Worm (Caenorhabditis elegans) whole organism, L3 larva: ENCODE data around the gene C03G6.17.

ENCODE experiments used
- R02D3.7 ChIP-seq: fragments of 150-350 bp; optimal IDR thresholded peaks from 2 replicates; lab custom pipeline; 2014; ENCODE audit warnings: missing biosample characterization, missing genetic modification characterization
- ZK546.5 ChIP-seq: sonication (generic microtip); optimal IDR thresholded peaks from 2 replicates; lab custom pipeline; 2017; ENCODE audit warnings: missing biosample characterization, missing genetic modification characterization
- ama-1 ChIP-seq: fragments of 150-350 bp; optimal IDR thresholded peaks from 2 replicates; lab custom pipeline; 2018
- ceh-28 ChIP-seq: fragments of 150-350 bp; optimal IDR thresholded peaks from 2 replicates; lab custom pipeline; 2014; ENCODE audit warnings: missing biosample characterization, missing genetic modification reagents, missing genetic modification characterization
- ceh-82 ChIP-seq: fragments of 150-350 bp; optimal IDR thresholded peaks from 2 replicates; lab custom pipeline; 2014; ENCODE audit warnings: missing biosample characterization, missing genetic modification characterization
- daf-12 ChIP-seq: fragments of 150-350 bp; optimal IDR thresholded peaks from 2 replicates; lab custom pipeline; 2014; ENCODE audit warnings: missing biosample characterization, missing genetic modification reagents, missing genetic modification characterization
- egl-27 ChIP-seq: sonication (generic microtip); optimal IDR thresholded peaks from 4 replicates; lab custom pipeline; 2017; ENCODE audit warnings: missing biosample characterization, missing genetic modification reagents, missing genetic modification characterization
- egl-5 ChIP-seq: fragments of 150-350 bp; optimal IDR thresholded peaks from 2 replicates; lab custom pipeline; 2017; ENCODE audit warnings: missing biosample characterization, missing genetic modification reagents, missing genetic modification characterization, inconsistent platforms
- elt-2 ChIP-seq: sonication (generic microtip); optimal IDR thresholded peaks from 2 replicates; lab custom pipeline; 2016; ENCODE audit warnings: missing genetic modification reagents, mild to moderate bottlenecking, missing genetic modification characterization, missing compliant biosample characterization
- elt-3 ChIP-seq, 3 experiments: fragments of 150-350 bp in 1 of 3; sonication (generic microtip) in 2 of 3; optimal IDR thresholded peaks; 2 replicates in 2 of 3; 4 replicates in 1 of 3; lab custom pipeline; 2014 to 2017; ENCODE audit warnings: missing biosample characterization in 3 of 3, missing genetic modification characterization in 3 of 3
- eor-1 ChIP-seq, 2 experiments: fragments of 150-350 bp; optimal IDR thresholded peaks; 2 replicates each; lab custom pipeline; 2014 to 2018; ENCODE audit warnings: missing biosample characterization in 2 of 2, missing genetic modification characterization in 2 of 2
- fkh-10 ChIP-seq: sonication (generic microtip); optimal IDR thresholded peaks from 2 replicates; lab custom pipeline; 2017; ENCODE audit warnings: missing biosample characterization, missing genetic modification reagents, missing genetic modification characterization
- fkh-2 ChIP-seq: fragments of 150-350 bp; optimal IDR thresholded peaks from 2 replicates; lab custom pipeline; 2014; ENCODE audit warnings: missing biosample characterization, missing genetic modification reagents, missing genetic modification characterization
- fos-1 ChIP-seq: fragments of 150-350 bp; optimal IDR thresholded peaks from 2 replicates; lab custom pipeline; 2014; ENCODE audit warnings: missing biosample characterization, missing genetic modification characterization
- hmg-11 ChIP-seq: sonication (generic microtip); optimal IDR thresholded peaks from 2 replicates; lab custom pipeline; 2016; ENCODE audit warnings: missing genetic modification characterization, missing compliant biosample characterization
- jun-1 ChIP-seq: fragments of 150-350 bp; optimal IDR thresholded peaks from 2 replicates; lab custom pipeline; 2014; ENCODE audit warnings: missing biosample characterization, missing genetic modification reagents, missing genetic modification characterization
- lin-15B ChIP-seq: fragments of 150-350 bp; optimal IDR thresholded peaks from 2 replicates; lab custom pipeline; 2014; ENCODE audit warnings: missing biosample characterization, missing genetic modification characterization
- lin-39 ChIP-seq: fragments of 150-350 bp; optimal IDR thresholded peaks from 2 replicates; lab custom pipeline; 2018; ENCODE audit warnings: missing biosample characterization, missing genetic modification reagents, missing genetic modification characterization
- lsy-12 ChIP-seq: sonication (generic microtip); optimal IDR thresholded peaks from 2 replicates; lab custom pipeline; 2016; ENCODE audit warnings: mild to moderate bottlenecking, missing genetic modification characterization, missing compliant biosample characterization
- mdl-1 ChIP-seq: fragments of 150-350 bp; optimal IDR thresholded peaks from 2 replicates; lab custom pipeline; 2014; ENCODE audit warnings: missing biosample characterization, missing genetic modification characterization
- mml-1 ChIP-seq: fragments of 150-350 bp; sonication (generic microtip); optimal IDR thresholded peaks from 3 replicates; lab custom pipeline; 2014; ENCODE audit warnings: missing biosample characterization, missing genetic modification characterization
- nfya-1 ChIP-seq: sonication (generic microtip); optimal IDR thresholded peaks from 2 replicates; lab custom pipeline; 2017; ENCODE audit warnings: missing genetic modification characterization, mild to moderate bottlenecking, missing compliant biosample characterization, antibody characterized with exemption, moderate library complexity; ENCODE audit not compliant: insufficient read depth
- nhr-11 ChIP-seq: fragments of 150-350 bp; optimal IDR thresholded peaks from 2 replicates; lab custom pipeline; 2014; ENCODE audit warnings: missing biosample characterization, missing genetic modification characterization
- nhr-12 ChIP-seq: fragments of 150-350 bp; optimal IDR thresholded peaks from 2 replicates; lab custom pipeline; 2014; ENCODE audit warnings: missing biosample characterization, missing genetic modification characterization
- nhr-237 ChIP-seq: fragments of 150-350 bp; optimal IDR thresholded peaks from 2 replicates; lab custom pipeline; 2014; ENCODE audit warnings: missing biosample characterization, missing genetic modification characterization
- nhr-28 ChIP-seq: fragments of 150-350 bp; optimal IDR thresholded peaks from 2 replicates; lab custom pipeline; 2014; ENCODE audit warnings: missing biosample characterization, missing genetic modification characterization
- nhr-67 ChIP-seq: fragments of 150-350 bp; optimal IDR thresholded peaks from 2 replicates; lab custom pipeline; 2014; ENCODE audit warnings: missing biosample characterization, missing genetic modification characterization
- nhr-77 ChIP-seq: fragments of 150-350 bp; optimal IDR thresholded peaks from 2 replicates; lab custom pipeline; 2014; ENCODE audit warnings: missing biosample characterization, missing genetic modification characterization
- pqm-1 ChIP-seq: fragments of 150-350 bp; optimal IDR thresholded peaks from 2 replicates; lab custom pipeline; 2017; ENCODE audit warnings: missing biosample characterization, missing genetic modification characterization, inconsistent platforms
- sea-2 ChIP-seq: fragments of 150-350 bp; sonication (generic microtip); optimal IDR thresholded peaks from 4 replicates; lab custom pipeline; 2014; ENCODE audit warnings: missing biosample characterization, missing genetic modification reagents, missing genetic modification characterization
- skn-1 ChIP-seq: fragments of 150-350 bp; optimal IDR thresholded peaks from 2 replicates; lab custom pipeline; 2014; ENCODE audit warnings: missing biosample characterization, missing genetic modification characterization
- snpc-4 ChIP-seq: fragments of 150-350 bp; optimal IDR thresholded peaks from 2 replicates; lab custom pipeline; 2014; ENCODE audit warnings: missing biosample characterization, missing genetic modification characterization
- tbx-2 ChIP-seq: sonication (generic microtip); optimal IDR thresholded peaks from 2 replicates; lab custom pipeline; 2016; ENCODE audit warnings: mild to moderate bottlenecking, missing genetic modification characterization, missing compliant biosample characterization
- unc-39 ChIP-seq: sonication (generic microtip); optimal IDR thresholded peaks from 4 replicates; lab custom pipeline; 2017; ENCODE audit warnings: missing biosample characterization, missing genetic modification characterization
- unc-62 ChIP-seq: fragments of 150-350 bp; sonication (generic microtip); optimal IDR thresholded peaks from 4 replicates; lab custom pipeline; 2014; ENCODE audit warnings: missing biosample characterization, missing genetic modification reagents, missing genetic modification characterization
- zag-1 ChIP-seq: fragments of 150-350 bp; optimal IDR thresholded peaks from 2 replicates; lab custom pipeline; 2014; ENCODE audit warnings: missing biosample characterization, missing genetic modification characterization
- ztf-4 ChIP-seq: fragments of 150-350 bp; optimal IDR thresholded peaks from 2 replicates; lab custom pipeline; 2014; ENCODE audit warnings: missing biosample characterization, missing genetic modification characterization

Gene C03G6.17

DNA sequence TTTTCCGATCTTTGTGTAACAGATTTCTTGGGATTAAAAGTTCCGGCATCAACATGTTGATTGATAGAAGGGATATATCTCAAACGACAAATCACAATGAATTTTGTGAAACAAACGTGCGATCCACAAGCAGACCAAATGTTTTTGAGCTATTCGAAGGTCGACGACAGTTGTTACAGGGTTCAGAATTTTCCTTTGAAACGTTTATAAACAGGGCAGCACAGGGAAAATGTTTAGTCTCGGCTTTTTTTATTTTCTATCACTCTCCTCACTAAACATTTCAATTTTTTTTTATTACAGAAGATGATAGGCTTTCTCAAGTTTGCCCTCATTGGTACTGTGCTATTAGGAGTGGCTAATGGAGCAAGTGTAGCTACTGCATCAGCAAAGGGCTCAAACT lies 16.0 kb downstream of the C03G6.17 start, which contains the start of gene exc-13:
exc-13 (plus strand) TSS at position 301 of the 400 bp plus-strand sequence.
- peak; percentile 2 for TF ChIP-seq lin-39 (tag; lab: Kevin White, UChicago)
- TF ChIP-seq pqm-1 (tag; lab: Kevin White, UChicago), result no peak

DNA sequence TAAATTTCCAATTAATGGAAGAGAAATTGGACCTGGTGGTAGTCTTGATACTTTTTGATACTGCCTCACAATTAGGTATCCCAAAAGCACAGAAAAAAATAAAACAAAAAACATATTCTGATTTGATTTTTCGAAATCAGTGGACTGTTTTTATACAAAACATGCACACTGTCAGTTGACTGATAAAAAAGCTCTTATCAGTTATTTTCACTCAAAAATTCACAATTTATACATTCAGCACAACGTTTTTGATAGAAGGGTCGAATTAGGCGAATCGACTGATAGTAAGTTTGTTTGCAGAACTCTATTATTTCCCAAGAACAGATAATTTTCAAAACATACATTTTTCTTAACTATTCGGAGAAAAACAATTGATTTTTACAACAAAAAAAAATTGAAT lies 16.8 kb downstream of the C03G6.17 start, which contains the start of gene cyp-35A2:
cyp-35A2 (minus strand) TSS at position 124 of the 400 bp plus-strand sequence.
- peak; percentile 86 for TF ChIP-seq elt-2 (tag; lab: Kevin White, UChicago)
- TF ChIP-seq pqm-1 (tag; lab: Kevin White, UChicago), result peak; percentile 79
- no peak for TF ChIP-seq nhr-237 (tag; lab: Kevin White, UChicago)

DNA sequence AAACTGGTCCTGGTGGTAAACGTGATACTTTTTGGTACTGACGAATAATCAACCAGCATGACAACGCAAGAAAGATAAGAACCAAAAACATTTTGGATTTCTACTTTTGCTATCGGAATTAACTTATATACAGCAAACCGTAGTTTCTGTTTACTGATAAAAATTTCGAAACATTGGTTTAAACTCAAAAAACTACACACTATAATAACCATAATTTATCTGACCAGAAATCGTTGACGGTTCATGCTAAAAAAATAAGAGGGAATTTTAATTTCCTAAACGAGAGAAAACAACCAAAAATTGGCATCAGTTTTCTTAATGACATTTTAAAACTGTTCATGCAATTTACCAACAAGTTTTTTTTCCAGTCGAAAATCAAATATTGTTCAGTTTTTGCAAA lies 19.2 kb downstream of the C03G6.17 start, which contains the start of gene cyp-35A1:
cyp-35A1 (minus strand) TSS at position 101 of the 400 bp plus-strand sequence.
- TF ChIP-seq nhr-11, result no peak
- no peak for TF ChIP-seq mdl-1 (tag; lab: Kevin White, UChicago)
- no peak for TF ChIP-seq fkh-10 (GFP tag; lab: Kevin White, UChicago)
- no peak for TF ChIP-seq lin-39 (tag; lab: Kevin White, UChicago)
- TF ChIP-seq fos-1 (tag; lab: Kevin White, UChicago), result no peak
- no peak for TF ChIP-seq eor-1 (tag; optimal IDR thresholded peaks at IDR 0.05; lab: Kevin White, UChicago)
- no peak for TF ChIP-seq mml-1 (tag; lab: Kevin White, UChicago)
- no peak for TF ChIP-seq jun-1 (tag; lab: Kevin White, UChicago)
- TF ChIP-seq, all 47 proteins: peak for 0

DNA sequence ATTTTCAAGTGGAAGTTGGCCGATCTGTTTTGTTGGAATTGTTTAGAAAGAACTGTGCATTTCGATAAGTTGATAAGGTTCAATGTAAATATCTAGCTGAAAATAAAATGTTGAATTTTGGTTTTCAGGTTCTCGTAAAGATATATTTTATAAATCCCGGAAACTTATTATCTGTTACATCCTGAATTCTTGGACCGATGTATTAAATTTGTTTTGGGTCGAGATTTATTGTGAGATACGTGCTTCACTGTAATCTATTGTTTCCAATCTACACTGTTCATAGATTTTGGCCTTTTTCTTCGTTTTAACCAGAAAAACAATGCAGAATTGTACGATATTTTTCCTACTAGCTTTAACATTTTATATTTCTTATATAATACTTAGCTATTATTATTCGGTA lies 23.8 kb downstream of the C03G6.17 start, which contains the start of gene C03G6.6:
C03G6.6 (plus strand) TSS at position 301 of the 400 bp plus-strand sequence.
- TF ChIP-seq egl-27 (tag; lab: Kevin White, UChicago) (no peak), nfya-1 (tag; lab: Kevin White, UChicago) (no peak), tbx-2 (tag; lab: Kevin White, UChicago) (no peak), unc-62 (GFP tag; lab: Kevin White, UChicago) (no peak), lin-15B (no peak), nhr-77 (no peak)

DNA sequence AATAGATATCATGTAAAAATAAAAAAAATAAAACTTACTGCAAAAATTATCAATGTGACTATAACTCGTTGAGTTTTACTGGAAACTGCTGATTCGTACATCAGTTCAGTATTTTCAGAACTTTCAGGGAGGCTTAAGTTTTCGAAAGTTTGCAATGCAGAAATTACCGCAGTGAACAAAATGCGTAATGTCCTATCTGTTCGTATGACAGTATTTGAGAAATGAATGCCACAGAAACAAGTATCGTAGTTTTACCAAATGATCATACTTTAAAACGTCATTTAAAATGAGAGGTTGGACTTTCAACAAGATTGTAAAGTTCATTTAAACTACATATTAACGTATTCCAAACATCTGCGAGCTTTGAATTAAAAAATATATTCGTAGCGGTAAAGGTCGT lies 24.2 kb downstream of the C03G6.17 start, which contains the start of gene C03G6.21:
C03G6.21 (minus strand) TSS at position 101 of the 400 bp plus-strand sequence.
- TF ChIP-seq sea-2 (GFP tag; lab: Kevin White, UChicago), result no peak
- no peak for TF ChIP-seq R02D3.7 (tag; lab: Kevin White, UChicago)
- no peak for TF ChIP-seq nhr-12 (tag; lab: Kevin White, UChicago)
- TF ChIP-seq ama-1, result no peak
- no peak for TF ChIP-seq fkh-2 (tag; lab: Kevin White, UChicago)
- TF ChIP-seq mml-1 (tag; lab: Kevin White, UChicago), result no peak
- TF ChIP-seq unc-62 (GFP tag; lab: Kevin White, UChicago), result no peak
- TF ChIP-seq ZK546.5 (tag; lab: Kevin White, UChicago), result no peak
- TF ChIP-seq hmg-11 (tag; lab: Kevin White, UChicago), result no peak
- no peak for TF ChIP-seq ceh-82 (tag; lab: Kevin White, UChicago)
- no peak for TF ChIP-seq egl-5 (tag; lab: Kevin White, UChicago)
- TF ChIP-seq mdl-1 (tag; lab: Kevin White, UChicago), result no peak
- no peak for TF ChIP-seq snpc-4 (tag; lab: Kevin White, UChicago)
- no peak for TF ChIP-seq zag-1 (tag; lab: Kevin White, UChicago)
- TF ChIP-seq, all 47 proteins: peak for 0

DNA sequence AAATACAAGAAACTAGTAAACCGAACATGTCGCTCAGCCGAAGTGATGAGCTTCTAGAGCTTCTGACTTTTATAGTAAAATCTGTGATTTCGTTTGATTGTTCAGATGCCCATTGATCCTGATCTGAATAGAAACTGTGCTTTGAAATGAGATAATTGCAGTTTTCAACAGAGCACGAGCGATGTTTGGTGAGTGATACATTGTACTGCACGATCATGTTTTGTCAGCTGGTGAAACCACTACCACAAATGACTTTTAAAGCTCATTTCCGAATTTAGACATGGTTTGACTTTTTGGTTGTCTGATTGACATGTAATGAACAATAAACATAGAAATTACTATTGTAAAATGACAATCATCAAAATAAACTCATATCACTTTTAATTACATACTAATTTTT lies 25.4 kb downstream of the C03G6.17 start, which contains the start of gene tag-293:
tag-293 (minus strand) TSS at position 101 of the 400 bp plus-strand sequence.
- TF ChIP-seq R02D3.7 (tag; lab: Kevin White, UChicago) (no peak), lsy-12 (tag; lab: Kevin White, UChicago) (no peak), fos-1 (tag; lab: Kevin White, UChicago) (no peak), nhr-12 (tag; lab: Kevin White, UChicago) (no peak), nhr-67 (tag; lab: Kevin White, UChicago) (no peak), skn-1 (tag; lab: Kevin White, UChicago) (no peak), mml-1 (tag; lab: Kevin White, UChicago) (no peak), elt-3 (tag; optimal IDR thresholded peaks at IDR 0.05; lab: Kevin White, UChicago) (no peak), ztf-4 (tag; lab: Kevin White, UChicago) (no peak), ceh-28 (no peak), mdl-1 (tag; lab: Kevin White, UChicago) (no peak), daf-12 (tag; lab: Kevin White, UChicago) (no peak), unc-39 (tag; lab: Kevin White, UChicago) (no peak), nhr-28 (no peak), hmg-11 (tag; lab: Kevin White, UChicago) (no peak)
- TF ChIP-seq, all 47 proteins: peak for 0
